Worm (Caenorhabditis elegans) whole organism, young adult: ENCODE measurements around the gene nspc-10.

Experiments used
- D2030.7 ChIP-seq: fragments of 200-800 bp; sonication (Bioruptor generic); IDR thresholded peaks from 2 replicates; pipeline ENCODE4 v1.3.6; 2022; ENCODE audit warnings: missing genetic modification reagents, missing genetic modification characterization, missing compliant biosample characterization
- cebp-2 ChIP-seq: fragments of 200-800 bp; sonication (Bioruptor generic); IDR thresholded peaks from 2 replicates; pipeline ENCODE4 v1.3.6; 2022; ENCODE audit warnings: missing genetic modification characterization, missing compliant biosample characterization
- dpl-1 ChIP-seq: fragments of 150-350 bp; optimal IDR thresholded peaks from 2 replicates; lab custom pipeline; 2014; ENCODE audit warnings: missing biosample characterization, missing genetic modification reagents, missing genetic modification characterization
- ekl-4 ChIP-seq: fragments of 200-800 bp; sonication (Bioruptor generic); IDR thresholded peaks from 2 replicates; pipeline ENCODE4 v1.3.6; 2022; ENCODE audit warnings: missing genetic modification reagents, missing genetic modification characterization, missing compliant biosample characterization
- sea-2 ChIP-seq: fragments of 200-800 bp; sonication (Bioruptor generic); IDR thresholded peaks from 2 replicates; pipeline ENCODE4 v1.3.6; 2022; ENCODE audit warnings: missing genetic modification characterization, missing compliant biosample characterization
- snpc-4 ChIP-seq, 5 experiments: fragments of 150-350 bp in 1 of 5; sonication (generic microtip) in 4 of 5; optimal IDR thresholded peaks; 2 replicates each; lab custom pipeline; 2014 to 2018; ENCODE audit warnings: missing genetic modification characterization in 5 of 5, missing biosample characterization in 3 of 5, antibody characterized with exemption in 2 of 5, mild to moderate bottlenecking in 2 of 5, missing compliant biosample characterization in 2 of 5, missing genotype in 2 of 5, moderate library complexity in 2 of 5, missing genetic modification reagents in 1 of 5

- no peak for TF ChIP-seq dpl-1 (GFP tag; lab: Kevin White, UChicago)
- TF ChIP-seq sea-2 (GFP tag; lab: Robert Waterston, UW) = no peak
- no peak for TF ChIP-seq D2030.7 (GFP tag; lab: Robert Waterston, UW)
- TF ChIP-seq cebp-2 = no peak
- no peak for TF ChIP-seq ekl-4
- no peak for TF ChIP-seq snpc-4 (GFP tag; optimal IDR thresholded peaks at IDR 0.05; lab: Kevin White, UChicago)
- no peak for TF ChIP-seq snpc-4 (tag; optimal IDR thresholded peaks at IDR 0.05; lab: Kevin White, UChicago)
Measured at ce11 chrX:12356581-12356980, 13.2 kb downstream of the nspc-10 start, which contains the start of gene nspc-12.
